Fruit fly (Drosophila melanogaster) whole organism, prepupa: ENCODE results near the gene Prim2.

Source experiments
- Blimp-1 ChIP-seq: fragments of 200-800 bp; sonication (Bioruptor generic); optimal IDR thresholded peaks from 3 replicates; lab custom pipeline; 2017; ENCODE audit warnings: missing biosample characterization, missing genetic modification characterization, mild to moderate bottlenecking, moderate library complexity, missing genetic modification reagents
- CG1621 ChIP-seq: fragments of 200-800 bp; sonication (Bioruptor generic); optimal IDR thresholded peaks from 3 replicates; lab custom pipeline; 2018; ENCODE audit warnings: missing biosample characterization, mild to moderate bottlenecking, missing genetic modification characterization
- CG16779 ChIP-seq: fragments of 200-800 bp; sonication (Bioruptor generic); optimal IDR thresholded peaks from 3 replicates; lab custom pipeline; 2017; ENCODE audit warnings: missing biosample characterization, mild to moderate bottlenecking, missing genetic modification characterization
- CG3032 ChIP-seq: fragments of 200-800 bp; optimal IDR thresholded peaks from 2 replicates; lab custom pipeline; 2019; ENCODE audit warnings: missing biosample characterization, mild to moderate bottlenecking, missing genetic modification characterization, moderate library complexity
- CG31627 ChIP-seq: fragments of 200-800 bp; sonication (Bioruptor generic); optimal IDR thresholded peaks from 3 replicates; lab custom pipeline; 2016; ENCODE audit warnings: missing biosample characterization, missing genetic modification characterization
- CG4318 ChIP-seq: fragments of 200-800 bp; sonication (Bioruptor generic); optimal IDR thresholded peaks from 3 replicates; lab custom pipeline; 2017; ENCODE audit warnings: missing biosample characterization, mild to moderate bottlenecking, missing genetic modification characterization
- CG6792 ChIP-seq: fragments of 200-800 bp; sonication (Bioruptor generic); optimal IDR thresholded peaks from 3 replicates; lab custom pipeline; 2016; ENCODE audit warnings: missing biosample characterization, missing genetic modification characterization
- CG6808 ChIP-seq: fragments of 200-800 bp; sonication (Bioruptor generic); optimal IDR thresholded peaks from 3 replicates; lab custom pipeline; 2017; ENCODE audit warnings: missing biosample characterization, missing genetic modification characterization, mild to moderate bottlenecking, moderate library complexity, missing genetic modification reagents
- CG7368 ChIP-seq: fragments of 200-800 bp; sonication (Bioruptor generic); optimal IDR thresholded peaks from 3 replicates; lab custom pipeline; 2016; ENCODE audit warnings: missing biosample characterization, missing genetic modification characterization
- Eip78C ChIP-seq: fragments of 200-800 bp; sonication (Bioruptor generic); peaks from one replicate; lab custom pipeline; 2016; ENCODE audit warnings: missing biosample characterization, missing genetic modification characterization
- Ets96B ChIP-seq: fragments of 200-800 bp; optimal IDR thresholded peaks from 2 replicates; lab custom pipeline; 2019; ENCODE audit warnings: missing biosample characterization, mild to moderate bottlenecking, missing genetic modification characterization, moderate library complexity
- Gug ChIP-seq: fragments of 200-800 bp; sonication (Bioruptor generic); IDR thresholded peaks from 2 replicates; pipeline ENCODE4 v1.3.6; 2022; ENCODE audit warnings: missing biosample characterization, missing genetic modification characterization
- Lpt ChIP-seq: fragments of 200-800 bp; sonication (Bioruptor generic); optimal IDR thresholded peaks from 3 replicates; lab custom pipeline; 2016; ENCODE audit warnings: missing biosample characterization, missing genetic modification characterization
- Sox14 ChIP-seq: fragments of 200-800 bp; sonication (Bioruptor generic); optimal IDR thresholded peaks from 3 replicates; lab custom pipeline; 2016; ENCODE audit warnings: missing biosample characterization, missing genetic modification characterization
- cyc ChIP-seq: fragments of 200-800 bp; sonication (Bioruptor generic); optimal IDR thresholded peaks from 3 replicates; lab custom pipeline; 2016; ENCODE audit warnings: missing biosample characterization, missing genetic modification characterization
- dac ChIP-seq: fragments of 200-800 bp; sonication (Bioruptor generic); optimal IDR thresholded peaks from 2 replicates; lab custom pipeline; 2017; ENCODE audit warnings: missing biosample characterization, mild to moderate bottlenecking, missing genetic modification characterization
- dsx ChIP-seq: fragments of 200-800 bp; optimal IDR thresholded peaks from 3 replicates; lab custom pipeline; 2019; ENCODE audit warnings: missing biosample characterization, mild to moderate bottlenecking, missing genetic modification characterization, moderate library complexity; ENCODE audit not compliant: poor library complexity, severe bottlenecking
- esn ChIP-seq: fragments of 200-800 bp; sonication (Bioruptor generic); optimal IDR thresholded peaks from 2 replicates; lab custom pipeline; 2016; ENCODE audit warnings: missing biosample characterization, mild to moderate bottlenecking, missing genetic modification characterization, moderate library complexity
- fkh ChIP-seq: fragments of 200-800 bp; sonication (Bioruptor generic); optimal IDR thresholded peaks from 3 replicates; lab custom pipeline; 2017; ENCODE audit warnings: missing biosample characterization, mild to moderate bottlenecking, missing genetic modification characterization, moderate library complexity
- net ChIP-seq: fragments of 200-800 bp; sonication (Bioruptor generic); optimal IDR thresholded peaks from 3 replicates; lab custom pipeline; 2016; ENCODE audit warnings: missing biosample characterization, missing genetic modification characterization
- ss ChIP-seq, 2 experiments: fragments of 200-800 bp; sonication (Bioruptor generic); optimal IDR thresholded peaks; 2 replicates in 1 of 2; 3 replicates in 1 of 2; lab custom pipeline; 2017 to 2018; ENCODE audit warnings: mild to moderate bottlenecking in 2 of 2, missing biosample characterization in 2 of 2, missing genetic modification characterization in 2 of 2, moderate library complexity in 1 of 2
- topi ChIP-seq: fragments of 200-800 bp; sonication (Bioruptor generic); optimal IDR thresholded peaks from 3 replicates; lab custom pipeline; 2016; ENCODE audit warnings: missing biosample characterization, missing genetic modification characterization

Prim2 gene

DNA sequence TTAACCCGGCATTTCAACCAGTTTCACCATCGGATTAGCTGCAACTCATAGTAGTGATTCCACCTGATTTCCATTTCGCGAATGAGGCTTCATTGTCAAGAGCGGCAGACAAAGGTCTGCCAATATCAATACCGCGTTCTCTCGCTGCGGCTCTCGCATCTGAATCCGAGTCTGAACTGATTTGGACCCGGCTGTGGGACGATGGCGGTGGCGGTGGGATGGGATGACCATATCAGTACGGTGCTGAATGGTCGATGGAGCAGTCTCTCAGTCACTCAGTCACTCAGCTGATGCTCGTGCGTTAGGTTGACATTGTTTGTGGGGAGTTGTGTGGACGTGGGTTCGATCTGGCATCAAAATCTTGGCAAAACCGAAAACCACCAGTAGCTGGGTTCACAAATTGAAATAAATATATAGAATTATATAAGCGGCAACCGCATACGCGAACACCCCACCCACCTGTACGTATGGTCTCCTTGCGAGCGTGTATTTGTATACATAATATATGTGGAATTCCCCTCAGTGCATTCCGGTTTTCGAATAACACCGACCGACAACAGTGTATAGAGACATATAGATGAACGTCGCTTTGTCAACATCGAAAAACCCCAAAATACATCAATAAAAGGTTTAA, 44.3 kb downstream of the Prim2 start, which contains the start of gene Spn77Ba (continued):
- peak; percentile 57 for TF ChIP-seq net
- peak; percentile 8 for TF ChIP-seq Lpt (GFP tag; lab: Kevin White, UChicago)
- TF ChIP-seq CG6792 (GFP tag; lab: Kevin White, UChicago): no peak
- no peak for TF ChIP-seq Ets96B (tag; lab: Kevin White, UChicago)
- peak; percentile 62 to 71 for TF ChIP-seq ss (GFP tag; optimal IDR thresholded peaks at IDR 0.05; lab: Kevin White, UChicago)
- TF ChIP-seq CG4318 (GFP tag; lab: Kevin White, UChicago): no peak
- no peak for TF ChIP-seq dac
- TF ChIP-seq CG6808 (GFP tag; lab: Kevin White, UChicago): peak; percentile 44
- TF ChIP-seq cyc (GFP tag; lab: Kevin White, UChicago): no peak
- TF ChIP-seq CG7368 (GFP tag; lab: Kevin White, UChicago): peak; percentile 42
- no peak for TF ChIP-seq Gug (GFP tag; lab: Robert Waterston, UW)

DNA sequence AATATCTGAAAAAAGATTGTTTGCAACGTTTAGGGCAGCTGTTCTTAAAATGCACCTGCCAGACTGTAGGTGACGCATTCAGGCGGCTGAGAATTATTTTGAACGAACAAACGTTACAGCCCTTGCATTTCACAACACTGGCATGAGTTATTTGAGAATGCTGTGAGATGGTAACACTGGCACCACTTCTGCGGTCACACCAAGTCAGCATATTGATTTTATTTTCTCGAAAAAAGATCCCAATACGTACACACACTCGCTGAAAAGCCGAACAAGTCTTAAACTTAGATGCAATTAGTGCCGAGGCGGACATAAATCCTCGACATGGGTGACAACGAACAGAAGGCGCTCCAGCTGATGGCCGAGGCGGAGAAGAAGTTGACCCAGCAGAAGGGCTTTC, 47.9 kb downstream of the Prim2 start, which contains the start of gene alphaSnap:
Gene alphaSnap, plus strand, starts transcription at position 164 of the 400 bp plus-strand sequence.
- TF ChIP-seq Blimp-1 (GFP tag; lab: Kevin White, UChicago) (no peak), CG1621 (tag; lab: Kevin White, UChicago) (peak; percentile 26), topi (GFP tag; lab: Kevin White, UChicago) (peak; percentile 35), CG31627 (peak; percentile 29), Sox14 (GFP tag; lab: Kevin White, UChicago) (peak; percentile 46), ss (GFP tag; optimal IDR thresholded peaks at IDR 0.05; lab: Kevin White, UChicago) (peak in 1 of 2 experiments; percentile 5), CG7368 (GFP tag; lab: Kevin White, UChicago) (no peak), CG3032 (tag; lab: Kevin White, UChicago) (peak; percentile 14), fkh (peak; percentile 56), CG16779 (tag; lab: Kevin White, UChicago) (no peak), cyc (GFP tag; lab: Kevin White, UChicago) (peak; percentile 11), esn (GFP tag; lab: Kevin White, UChicago) (peak; percentile 51), Eip78C (GFP tag; lab: Kevin White, UChicago) (peak; percentile 83), dsx (GFP tag; lab: Kevin White, UChicago) (peak; percentile 19)
- TF ChIP-seq, all 60 proteins: peak for 11
